Worm (Caenorhabditis elegans): Measurements from ENCODE around the gene srd-46.

DNA sequence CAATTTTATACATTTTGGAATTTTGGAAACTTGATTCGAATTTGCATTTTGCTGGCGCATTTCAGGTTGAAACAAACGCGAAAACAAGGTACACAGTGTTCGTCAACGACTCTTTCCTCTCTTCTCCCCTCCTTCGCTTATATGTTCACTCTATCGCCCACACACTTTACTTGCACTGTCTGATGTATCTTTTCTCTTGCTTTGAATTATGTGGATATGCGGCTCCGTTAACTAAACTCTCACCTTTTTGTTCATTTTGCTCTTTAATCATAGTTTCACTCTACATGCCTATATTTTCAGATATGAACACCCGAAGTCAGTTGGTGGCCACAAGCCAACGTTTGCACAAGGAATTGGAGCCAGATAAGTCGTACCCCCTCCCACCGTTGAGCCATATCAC is 37.6 kb upstream of the srd-46 start, which contains the start of gene W06D11.1:
- no peak for TF ChIP-seq elt-3 (tag; optimal IDR thresholded peaks at IDR 0.05)
- no peak for TF ChIP-seq ztf-11 (tag; optimal IDR thresholded peaks at IDR 0.05)
- TF ChIP-seq zag-1 (tag; optimal IDR thresholded peaks at IDR 0.05), result no peak
- TF ChIP-seq lin-39 (tag; optimal IDR thresholded peaks at IDR 0.05), result no peak
- TF ChIP-seq skn-1 (tag; optimal IDR thresholded peaks at IDR 0.05), result no peak
- no peak for TF ChIP-seq lin-13 (GFP tag; optimal IDR thresholded peaks at IDR 0.05)
- TF ChIP-seq ceh-16 (tag; optimal IDR thresholded peaks at IDR 0.05), result no peak
- no peak for TF ChIP-seq lsy-2 (tag; optimal IDR thresholded peaks at IDR 0.05)
- no peak for TF ChIP-seq gmeb-1 (tag; optimal IDR thresholded peaks at IDR 0.05)
- no peak for TF ChIP-seq nhr-237 (tag; optimal IDR thresholded peaks at IDR 0.05)
- no peak for TF ChIP-seq unc-62 (GFP tag; optimal IDR thresholded peaks at IDR 0.05)
- TF ChIP-seq ZK546.5 (tag; optimal IDR thresholded peaks at IDR 0.05), result no peak

Data from whole organism, L2 larva.